Worm (Caenorhabditis elegans) whole organism, late embryonic: ENCODE measurements around the gene F10B5.2.
A peak's percentile ranks its signal among the peaks of the same experiment; 100 is the strongest.

Source experiments
- C08G9.2 ChIP-seq: sonication (generic microtip); optimal IDR thresholded peaks from 2 replicates; lab custom pipeline; 2016; ENCODE audit warnings: mild to moderate bottlenecking, missing genetic modification characterization, moderate library complexity, missing compliant biosample characterization
- C38D4.7 ChIP-seq: fragments of 200-800 bp; sonication (Bioruptor generic); optimal IDR thresholded peaks from 2 replicates; lab custom pipeline; 2018; ENCODE audit warnings: mild to moderate bottlenecking, missing genetic modification characterization, moderate library complexity, missing compliant biosample characterization
- F13H6.1 ChIP-seq: sonication (generic microtip); optimal IDR thresholded peaks from 2 replicates; lab custom pipeline; 2016; ENCODE audit warnings: missing genetic modification characterization, missing compliant biosample characterization
- Y22D7AL.16 ChIP-seq: sonication (generic microtip); optimal IDR thresholded peaks from 2 replicates; lab custom pipeline; 2016; ENCODE audit warnings: missing genetic modification characterization, missing compliant biosample characterization
- ahr-1 ChIP-seq: sonication (generic microtip); optimal IDR thresholded peaks from 2 replicates; lab custom pipeline; 2016; ENCODE audit warnings: missing genetic modification characterization, missing compliant biosample characterization
- ama-1 ChIP-seq: fragments of 150-350 bp; optimal IDR thresholded peaks from 2 replicates; lab custom pipeline; 2014
- ceh-14 ChIP-seq: sonication (generic microtip); optimal IDR thresholded peaks from 2 replicates; lab custom pipeline; 2016; ENCODE audit warnings: missing genotype, missing genetic modification characterization, missing compliant biosample characterization
- ceh-48 ChIP-seq: sonication (generic microtip); optimal IDR thresholded peaks from 2 replicates; lab custom pipeline; 2016; ENCODE audit warnings: missing genetic modification characterization, inconsistent platforms, missing compliant biosample characterization
- ceh-6 ChIP-seq: fragments of 200-800 bp; sonication (Bioruptor generic); optimal IDR thresholded peaks from 2 replicates; lab custom pipeline; 2018; ENCODE audit warnings: mild to moderate bottlenecking, missing genetic modification characterization, missing compliant biosample characterization
- che-1 ChIP-seq: sonication (generic microtip); optimal IDR thresholded peaks from 2 replicates; lab custom pipeline; 2016; ENCODE audit warnings: mild to moderate bottlenecking, missing genetic modification characterization, missing compliant biosample characterization
- dve-1 ChIP-seq: sonication (generic microtip); optimal IDR thresholded peaks from 2 replicates; lab custom pipeline; 2017; ENCODE audit warnings: antibody characterized with exemption, mild to moderate bottlenecking, missing genetic modification characterization, missing compliant biosample characterization
- ets-4 ChIP-seq: sonication (generic microtip); optimal IDR thresholded peaks from 2 replicates; lab custom pipeline; 2016; ENCODE audit warnings: missing genetic modification characterization, missing compliant biosample characterization
- hlh-15 ChIP-seq: sonication (generic microtip); optimal IDR thresholded peaks from 2 replicates; lab custom pipeline; 2016; ENCODE audit warnings: missing genetic modification characterization, missing compliant biosample characterization
- hlh-30 ChIP-seq: sonication (generic microtip); optimal IDR thresholded peaks from 2 replicates; lab custom pipeline; 2017; ENCODE audit warnings: antibody characterized with exemption, missing genetic modification characterization, missing compliant biosample characterization; ENCODE audit not compliant: insufficient read depth
- hlh-8 ChIP-seq: sonication (generic microtip); optimal IDR thresholded peaks from 2 replicates; lab custom pipeline; 2016; ENCODE audit warnings: missing genotype, missing genetic modification characterization, missing compliant biosample characterization
- madf-2 ChIP-seq: sonication (generic microtip); optimal IDR thresholded peaks from 2 replicates; lab custom pipeline; 2017; ENCODE audit warnings: missing genetic modification characterization, missing compliant biosample characterization
- mec-3 ChIP-seq: sonication (generic microtip); optimal IDR thresholded peaks from 2 replicates; lab custom pipeline; 2016; ENCODE audit warnings: borderline replicate concordance, missing genetic modification characterization, missing compliant biosample characterization
- nfya-1 ChIP-seq: sonication (generic microtip); optimal IDR thresholded peaks from 2 replicates; lab custom pipeline; 2017; ENCODE audit warnings: missing genetic modification characterization, mild to moderate bottlenecking, missing compliant biosample characterization, antibody characterized with exemption, moderate library complexity
- nhr-11 ChIP-seq: fragments of 150-350 bp; optimal IDR thresholded peaks from 2 replicates; lab custom pipeline; 2014; ENCODE audit warnings: missing biosample characterization, missing genetic modification characterization
- npax-4 ChIP-seq: sonication (generic microtip); optimal IDR thresholded peaks from 2 replicates; lab custom pipeline; 2016; ENCODE audit warnings: missing genetic modification characterization, missing compliant biosample characterization
- pat-9 ChIP-seq: fragments of 200-800 bp; sonication (Bioruptor generic); optimal IDR thresholded peaks from 2 replicates; lab custom pipeline; 2018; ENCODE audit warnings: mild to moderate bottlenecking, missing genetic modification characterization, moderate library complexity, missing compliant biosample characterization
- pax-1 ChIP-seq: fragments of 150-350 bp; optimal IDR thresholded peaks from 2 replicates; lab custom pipeline; 2014; ENCODE audit warnings: missing biosample characterization, missing genetic modification characterization
- pha-2 ChIP-seq: sonication (generic microtip); optimal IDR thresholded peaks from 2 replicates; lab custom pipeline; 2017; ENCODE audit warnings: mild to moderate bottlenecking, missing genetic modification characterization, missing compliant biosample characterization
- pha-4 ChIP-seq: fragments of 150-350 bp; optimal IDR thresholded peaks from 2 replicates; lab custom pipeline; 2018; ENCODE audit warnings: missing biosample characterization, missing genetic modification reagents, missing genetic modification characterization
- pqm-1 ChIP-seq: sonication (generic microtip); optimal IDR thresholded peaks from 2 replicates; lab custom pipeline; 2016; ENCODE audit warnings: missing genetic modification characterization, missing compliant biosample characterization
- ref-2 ChIP-seq: sonication (generic microtip); optimal IDR thresholded peaks from 2 replicates; lab custom pipeline; 2016; ENCODE audit warnings: missing genetic modification characterization, missing compliant biosample characterization
- sox-4 ChIP-seq: sonication (generic microtip); optimal IDR thresholded peaks from 2 replicates; lab custom pipeline; 2017; ENCODE audit warnings: mild to moderate bottlenecking, missing genetic modification characterization, inconsistent platforms, missing compliant biosample characterization
- tbx-2 ChIP-seq: sonication (generic microtip); optimal IDR thresholded peaks from 2 replicates; lab custom pipeline; 2016; ENCODE audit warnings: missing genetic modification characterization, missing compliant biosample characterization
- ttx-3 ChIP-seq: sonication (generic microtip); optimal IDR thresholded peaks from 2 replicates; lab custom pipeline; 2016; ENCODE audit warnings: missing genetic modification reagents, missing genetic modification characterization, missing compliant biosample characterization
- unc-42 ChIP-seq: sonication (generic microtip); optimal IDR thresholded peaks from 2 replicates; lab custom pipeline; 2016; ENCODE audit warnings: missing genotype, missing genetic modification characterization, missing compliant biosample characterization
- unc-55 ChIP-seq: sonication (generic microtip); optimal IDR thresholded peaks from 2 replicates; lab custom pipeline; 2017; ENCODE audit warnings: missing biosample characterization, missing genetic modification reagents, missing genetic modification characterization
- zip-5 ChIP-seq: sonication (generic microtip); optimal IDR thresholded peaks from 2 replicates; lab custom pipeline; 2016; ENCODE audit warnings: missing genetic modification characterization, missing compliant biosample characterization

The F10B5.2 gene

ce11 chrII:8138015-8138546 lies 6.5 kb upstream of the F10B5.2 start, which contains the start of gene cdc-48.2:
cdc-48.2 (plus strand) TSS chrII:8138496.
- no peak for TF ChIP-seq pha-4 (tag; lab: Kevin White, UChicago)

ce11 chrII:8141135-8141534 lies 3.4 kb upstream of the F10B5.2 start:
- TF ChIP-seq pqm-1 (tag; lab: Kevin White, UChicago) (no peak), ahr-1 (tag; lab: Kevin White, UChicago) (no peak), hlh-15 (no peak), ceh-48 (tag; lab: Kevin White, UChicago) (no peak), hlh-30 (no peak), ceh-6 (GFP tag; lab: Kevin White, UChicago) (no peak), madf-2 (tag; lab: Kevin White, UChicago) (no peak), F13H6.1 (tag; lab: Kevin White, UChicago) (no peak), Y22D7AL.16 (tag; lab: Kevin White, UChicago) (no peak), ceh-14 (tag; lab: Kevin White, UChicago) (no peak), ttx-3 (tag; lab: Kevin White, UChicago) (no peak)

ce11 chrII:8143278-8143931 lies 1.2 kb upstream of the F10B5.2 start, which contains the start of the genes ints-11 and rpl-10:
ints-11 (minus strand) TSS chrII:8143478.
rpl-10 (plus strand) TSS chrII:8143881.
- TF ChIP-seq nfya-1 (tag; lab: Kevin White, UChicago) (peak; percentile 51), dve-1 (tag; lab: Kevin White, UChicago) (peak; percentile 4), pax-1 (no peak)

- TF ChIP-seq sox-4 (tag; lab: Kevin White, UChicago) (no peak), npax-4 (tag; lab: Kevin White, UChicago) (no peak), ets-4 (tag; lab: Kevin White, UChicago) (no peak), zip-5 (no peak), mec-3 (no peak), pax-1 (no peak), nhr-11 (tag; lab: Kevin White, UChicago) (no peak), unc-42 (tag; lab: Kevin White, UChicago) (no peak), ceh-6 (GFP tag; lab: Kevin White, UChicago) (no peak), hlh-8 (no peak), unc-55 (GFP tag; lab: Kevin White, UChicago) (no peak)
These were observed 5.4 kb downstream of the F10B5.2 start, which contains the start of gene F10B5.3 for ce11 chrII:8149930-8150329. F10B5.3 (minus strand) TSS chrII:8150030.

- peak; percentile 92 for TF ChIP-seq unc-42 (tag; lab: Kevin White, UChicago)
- no peak for TF ChIP-seq nhr-11 (tag; lab: Kevin White, UChicago)
These were observed 8.3 kb downstream of the F10B5.2 start for ce11 chrII:8152711-8153325.

ce11 chrII:8156845-8157373 lies 12.3 kb downstream of the F10B5.2 start, which contains the start of the genes tub-1 and tmem-138:
tub-1 (minus strand) TSS chrII:8156945.
tmem-138 (plus strand) TSS chrII:8157323.
- TF ChIP-seq ceh-6 (GFP tag; lab: Kevin White, UChicago) (no peak), che-1 (tag; lab: Kevin White, UChicago) (no peak), ref-2 (tag; lab: Kevin White, UChicago) (no peak), ama-1 (lab: Kevin White, UChicago) (no peak), C38D4.7 (GFP tag; lab: Kevin White, UChicago) (no peak), C08G9.2 (tag; lab: Kevin White, UChicago) (no peak), pat-9 (no peak), pha-2 (tag; lab: Kevin White, UChicago) (no peak), ttx-3 (tag; lab: Kevin White, UChicago) (no peak), tbx-2 (no peak)
